Worm (Caenorhabditis elegans) whole organism, L3 larva: ENCODE measurements around the gene F49C12.2.

ENCODE experiments used
- ZK546.5 ChIP-seq: sonication (generic microtip); optimal IDR thresholded peaks from 2 replicates; lab custom pipeline; 2017; ENCODE audit warnings: missing biosample characterization, missing genetic modification characterization
- ama-1 ChIP-seq: fragments of 150-350 bp; optimal IDR thresholded peaks from 2 replicates; lab custom pipeline; 2018
- ceh-16 ChIP-seq: sonication (generic microtip); optimal IDR thresholded peaks from 2 replicates; lab custom pipeline; 2017; ENCODE audit warnings: missing biosample characterization, missing genetic modification characterization
- ceh-82 ChIP-seq: fragments of 150-350 bp; optimal IDR thresholded peaks from 2 replicates; lab custom pipeline; 2014; ENCODE audit warnings: missing biosample characterization, missing genetic modification characterization
- egl-27 ChIP-seq: sonication (generic microtip); optimal IDR thresholded peaks from 4 replicates; lab custom pipeline; 2017; ENCODE audit warnings: missing biosample characterization, missing genetic modification reagents, missing genetic modification characterization
- elt-1 ChIP-seq: fragments of 150-350 bp; optimal IDR thresholded peaks from 2 replicates; lab custom pipeline; 2014; ENCODE audit warnings: missing biosample characterization, missing genetic modification characterization
- elt-2 ChIP-seq: sonication (generic microtip); optimal IDR thresholded peaks from 2 replicates; lab custom pipeline; 2016; ENCODE audit warnings: missing genetic modification reagents, mild to moderate bottlenecking, missing genetic modification characterization, missing compliant biosample characterization
- elt-3 ChIP-seq, 3 experiments: fragments of 150-350 bp in 1 of 3; sonication (generic microtip) in 2 of 3; optimal IDR thresholded peaks; 2 replicates in 2 of 3; 4 replicates in 1 of 3; lab custom pipeline; 2014 to 2017; ENCODE audit warnings: missing biosample characterization in 3 of 3, missing genetic modification characterization in 3 of 3
- fkh-10 ChIP-seq: sonication (generic microtip); optimal IDR thresholded peaks from 2 replicates; lab custom pipeline; 2017; ENCODE audit warnings: missing biosample characterization, missing genetic modification reagents, missing genetic modification characterization
- fkh-2 ChIP-seq: fragments of 150-350 bp; optimal IDR thresholded peaks from 2 replicates; lab custom pipeline; 2014; ENCODE audit warnings: missing biosample characterization, missing genetic modification reagents, missing genetic modification characterization
- fos-1 ChIP-seq: fragments of 150-350 bp; optimal IDR thresholded peaks from 2 replicates; lab custom pipeline; 2014; ENCODE audit warnings: missing biosample characterization, missing genetic modification characterization
- hmg-11 ChIP-seq: sonication (generic microtip); optimal IDR thresholded peaks from 2 replicates; lab custom pipeline; 2016; ENCODE audit warnings: missing genetic modification characterization, missing compliant biosample characterization
- jun-1 ChIP-seq: fragments of 150-350 bp; optimal IDR thresholded peaks from 2 replicates; lab custom pipeline; 2014; ENCODE audit warnings: missing biosample characterization, missing genetic modification reagents, missing genetic modification characterization
- lin-15B ChIP-seq: fragments of 150-350 bp; optimal IDR thresholded peaks from 2 replicates; lab custom pipeline; 2014; ENCODE audit warnings: missing biosample characterization, missing genetic modification characterization
- lin-39 ChIP-seq: fragments of 150-350 bp; optimal IDR thresholded peaks from 2 replicates; lab custom pipeline; 2018; ENCODE audit warnings: missing biosample characterization, missing genetic modification reagents, missing genetic modification characterization
- lsy-12 ChIP-seq: sonication (generic microtip); optimal IDR thresholded peaks from 2 replicates; lab custom pipeline; 2016; ENCODE audit warnings: mild to moderate bottlenecking, missing genetic modification characterization, missing compliant biosample characterization
- mml-1 ChIP-seq: fragments of 150-350 bp; sonication (generic microtip); optimal IDR thresholded peaks from 3 replicates; lab custom pipeline; 2014; ENCODE audit warnings: missing biosample characterization, missing genetic modification characterization
- nfya-1 ChIP-seq: sonication (generic microtip); optimal IDR thresholded peaks from 2 replicates; lab custom pipeline; 2017; ENCODE audit warnings: missing genetic modification characterization, mild to moderate bottlenecking, missing compliant biosample characterization, antibody characterized with exemption, moderate library complexity; ENCODE audit not compliant: insufficient read depth
- nhr-12 ChIP-seq: fragments of 150-350 bp; optimal IDR thresholded peaks from 2 replicates; lab custom pipeline; 2014; ENCODE audit warnings: missing biosample characterization, missing genetic modification characterization
- nhr-25 ChIP-seq: sonication (generic microtip); optimal IDR thresholded peaks from 2 replicates; lab custom pipeline; 2017; ENCODE audit warnings: missing biosample characterization, missing genetic modification characterization
- nhr-28 ChIP-seq: fragments of 150-350 bp; optimal IDR thresholded peaks from 2 replicates; lab custom pipeline; 2014; ENCODE audit warnings: missing biosample characterization, missing genetic modification characterization
- nhr-43 ChIP-seq: sonication (generic microtip); optimal IDR thresholded peaks from 2 replicates; lab custom pipeline; 2016; ENCODE audit warnings: mild to moderate bottlenecking, missing genetic modification characterization, missing compliant biosample characterization; ENCODE audit not compliant: poor library complexity, severe bottlenecking
- nhr-67 ChIP-seq: fragments of 150-350 bp; optimal IDR thresholded peaks from 2 replicates; lab custom pipeline; 2014; ENCODE audit warnings: missing biosample characterization, missing genetic modification characterization
- nhr-77 ChIP-seq: fragments of 150-350 bp; optimal IDR thresholded peaks from 2 replicates; lab custom pipeline; 2014; ENCODE audit warnings: missing biosample characterization, missing genetic modification characterization
- pha-4 ChIP-seq: fragments of 150-350 bp; optimal IDR thresholded peaks from 2 replicates; lab custom pipeline; 2014; ENCODE audit warnings: missing biosample characterization, missing genetic modification reagents, missing genetic modification characterization
- pqm-1 ChIP-seq: fragments of 150-350 bp; optimal IDR thresholded peaks from 2 replicates; lab custom pipeline; 2017; ENCODE audit warnings: missing biosample characterization, missing genetic modification characterization, inconsistent platforms
- sea-2 ChIP-seq: fragments of 150-350 bp; sonication (generic microtip); optimal IDR thresholded peaks from 4 replicates; lab custom pipeline; 2014; ENCODE audit warnings: missing biosample characterization, missing genetic modification reagents, missing genetic modification characterization
- skn-1 ChIP-seq: fragments of 150-350 bp; optimal IDR thresholded peaks from 2 replicates; lab custom pipeline; 2014; ENCODE audit warnings: missing biosample characterization, missing genetic modification characterization
- snpc-4 ChIP-seq: fragments of 150-350 bp; optimal IDR thresholded peaks from 2 replicates; lab custom pipeline; 2014; ENCODE audit warnings: missing biosample characterization, missing genetic modification characterization
- tbx-2 ChIP-seq: sonication (generic microtip); optimal IDR thresholded peaks from 2 replicates; lab custom pipeline; 2016; ENCODE audit warnings: mild to moderate bottlenecking, missing genetic modification characterization, missing compliant biosample characterization
- zag-1 ChIP-seq: fragments of 150-350 bp; optimal IDR thresholded peaks from 2 replicates; lab custom pipeline; 2014; ENCODE audit warnings: missing biosample characterization, missing genetic modification characterization
- ztf-11 ChIP-seq: fragments of 150-350 bp; optimal IDR thresholded peaks from 2 replicates; lab custom pipeline; 2014; ENCODE audit warnings: missing biosample characterization, missing genetic modification characterization
- ztf-4 ChIP-seq: fragments of 150-350 bp; optimal IDR thresholded peaks from 2 replicates; lab custom pipeline; 2014; ENCODE audit warnings: missing biosample characterization, missing genetic modification characterization

Gene F49C12.2

DNA sequence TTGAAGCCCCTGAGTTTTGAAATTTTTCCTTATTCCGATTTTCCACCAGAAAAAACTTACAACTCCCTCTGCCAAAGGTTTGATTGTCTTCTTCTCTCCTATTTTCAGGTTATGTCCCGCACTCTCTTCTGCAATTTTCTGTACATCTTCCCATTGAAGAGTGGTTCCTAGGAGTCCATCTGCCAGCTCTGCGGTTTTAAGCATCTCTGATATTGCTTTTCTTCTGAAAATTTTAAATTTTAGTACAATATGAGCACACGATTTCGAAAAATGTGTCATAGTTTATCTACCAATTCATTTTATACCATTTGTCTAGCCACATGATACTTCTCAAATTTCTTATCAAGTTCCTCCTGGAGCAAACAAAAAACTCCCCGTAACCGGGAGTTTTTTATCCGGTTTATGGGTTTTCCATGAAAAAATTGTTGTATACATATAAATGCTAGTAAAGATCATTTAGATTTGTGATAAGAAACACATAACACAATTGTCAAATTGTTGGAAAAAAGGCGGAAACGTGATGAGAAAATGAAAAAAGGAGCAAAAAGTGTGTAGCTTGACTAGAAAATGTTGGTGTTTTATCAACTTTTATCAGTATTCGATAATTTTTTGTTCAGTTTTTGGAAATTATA, 12.0 kb upstream of the F49C12.2 start:
- no peak for TF ChIP-seq ama-1
- no peak for TF ChIP-seq ztf-4
- peak; percentile 3 for TF ChIP-seq pha-4
- no peak for TF ChIP-seq nfya-1 (tag; lab: Kevin White, UChicago)
- no peak for TF ChIP-seq fkh-2 (tag; lab: Kevin White, UChicago)
- TF ChIP-seq skn-1 (tag; lab: Kevin White, UChicago) = no peak
- TF ChIP-seq nhr-77 (tag; lab: Kevin White, UChicago) = no peak
- no peak for TF ChIP-seq ceh-16
- TF ChIP-seq sea-2 = no peak
- peak; percentile 73 for TF ChIP-seq pqm-1 (tag; lab: Kevin White, UChicago)
- no peak for TF ChIP-seq lin-39
- TF ChIP-seq elt-2 (tag; lab: Kevin White, UChicago) = peak; percentile 89
- TF ChIP-seq snpc-4 (tag; lab: Kevin White, UChicago) = no peak
- peak; percentile 57 for TF ChIP-seq jun-1
- TF ChIP-seq nhr-67 (tag; lab: Kevin White, UChicago) = no peak

DNA sequence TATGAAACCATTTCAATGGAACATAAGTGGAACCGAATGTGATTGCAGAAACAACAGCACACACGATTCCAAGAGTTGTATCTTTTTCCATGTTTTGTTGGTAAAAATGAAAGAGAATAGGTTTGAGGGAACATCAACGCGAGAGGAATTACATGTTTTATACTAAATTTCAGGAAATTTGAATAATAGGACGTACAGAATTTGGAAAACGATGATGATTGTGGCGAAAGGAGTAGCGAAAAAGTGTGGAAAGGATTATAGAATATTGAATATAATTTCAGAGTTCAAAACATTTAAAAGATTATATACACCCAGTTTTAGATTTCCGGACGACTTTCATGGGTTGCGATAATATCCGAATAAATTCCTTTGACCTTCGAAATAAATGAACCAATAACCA, 9.9 kb upstream of the F49C12.2 start, which contains the start of gene F49C12.6:
F49C12.6 (minus strand) TSS at position 101 of the 400 bp plus-strand sequence.
- TF ChIP-seq sea-2 (no peak), fos-1 (tag; lab: Kevin White, UChicago) (no peak), hmg-11 (tag; lab: Kevin White, UChicago) (no peak), zag-1 (tag; lab: Kevin White, UChicago) (no peak), ZK546.5 (tag; lab: Kevin White, UChicago) (no peak), ztf-11 (tag; lab: Kevin White, UChicago) (no peak), lsy-12 (tag; lab: Kevin White, UChicago) (no peak)

DNA sequence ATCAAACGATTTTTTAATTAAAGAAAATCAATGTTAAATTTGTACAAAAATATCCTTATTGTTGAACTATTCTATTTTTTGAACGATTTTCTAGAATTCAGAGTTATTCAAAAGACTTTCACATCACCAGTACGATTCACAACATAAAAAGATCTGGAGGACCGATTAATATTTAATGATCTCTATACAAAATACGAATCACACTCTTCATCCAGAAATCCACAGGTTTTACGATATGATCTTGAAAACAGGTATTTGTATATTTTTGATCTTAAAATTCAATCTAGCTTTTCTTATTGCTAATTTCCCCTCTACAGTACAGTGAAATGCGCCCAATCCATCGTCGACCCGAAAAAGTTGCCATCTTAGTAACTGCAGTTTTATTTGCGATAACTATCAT, 5.6 kb upstream of the F49C12.2 start, which contains the start of gene F49C12.5:
F49C12.5 (plus strand) TSS at position 301 of the 400 bp plus-strand sequence.
- TF ChIP-seq lin-15B (tag; lab: Kevin White, UChicago) = no peak
- TF ChIP-seq sea-2 = no peak
- TF ChIP-seq hmg-11 (tag; lab: Kevin White, UChicago) = no peak
- no peak for TF ChIP-seq lsy-12 (tag; lab: Kevin White, UChicago)
- no peak for TF ChIP-seq elt-3 (tag; optimal IDR thresholded peaks at IDR 0.05; lab: Kevin White, UChicago)
- TF ChIP-seq ceh-82 (tag; lab: Kevin White, UChicago) = no peak
- TF ChIP-seq pha-4 = no peak
- no peak for TF ChIP-seq jun-1
- no peak for TF ChIP-seq tbx-2 (tag; lab: Kevin White, UChicago)
- TF ChIP-seq nhr-28 (tag; lab: Kevin White, UChicago) = no peak
- no peak for TF ChIP-seq nhr-77 (tag; lab: Kevin White, UChicago)
- TF ChIP-seq nhr-67 (tag; lab: Kevin White, UChicago) = no peak
- no peak for TF ChIP-seq nfya-1 (tag; lab: Kevin White, UChicago)
- no peak for TF ChIP-seq elt-1
- no peak for TF ChIP-seq ZK546.5 (tag; lab: Kevin White, UChicago)
- no peak for TF ChIP-seq egl-27 (tag; lab: Kevin White, UChicago)
- TF ChIP-seq skn-1 (tag; lab: Kevin White, UChicago) = no peak
- TF ChIP-seq fkh-2 (tag; lab: Kevin White, UChicago) = no peak
- no peak for TF ChIP-seq fkh-10 (GFP tag; lab: Kevin White, UChicago)
- TF ChIP-seq ztf-4 = no peak

DNA sequence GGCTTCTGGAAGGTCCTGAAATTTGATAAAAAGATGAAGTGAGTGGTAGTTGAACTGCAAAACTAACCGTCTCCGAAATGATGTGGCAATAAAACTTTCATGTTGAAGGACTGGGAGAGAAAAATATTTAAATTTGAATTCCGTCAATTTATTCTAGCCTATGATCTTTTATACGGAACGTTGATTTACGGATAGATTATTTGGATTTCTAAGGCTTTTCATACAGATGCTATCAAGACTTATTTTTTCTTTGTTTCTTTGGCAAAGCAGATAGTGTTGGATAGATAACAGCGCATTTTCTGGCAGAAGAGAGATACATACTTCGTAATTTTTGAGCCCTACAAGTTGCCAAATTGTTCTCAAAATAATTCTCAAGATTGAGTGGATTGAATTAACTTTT, 4.9 kb upstream of the F49C12.2 start, which contains the start of gene F49C12.4:
F49C12.4 (minus strand) TSS at position 101 of the 400 bp plus-strand sequence.
- no peak for TF ChIP-seq zag-1 (tag; lab: Kevin White, UChicago)
- no peak for TF ChIP-seq nhr-77 (tag; lab: Kevin White, UChicago)
- no peak for TF ChIP-seq elt-1

DNA sequence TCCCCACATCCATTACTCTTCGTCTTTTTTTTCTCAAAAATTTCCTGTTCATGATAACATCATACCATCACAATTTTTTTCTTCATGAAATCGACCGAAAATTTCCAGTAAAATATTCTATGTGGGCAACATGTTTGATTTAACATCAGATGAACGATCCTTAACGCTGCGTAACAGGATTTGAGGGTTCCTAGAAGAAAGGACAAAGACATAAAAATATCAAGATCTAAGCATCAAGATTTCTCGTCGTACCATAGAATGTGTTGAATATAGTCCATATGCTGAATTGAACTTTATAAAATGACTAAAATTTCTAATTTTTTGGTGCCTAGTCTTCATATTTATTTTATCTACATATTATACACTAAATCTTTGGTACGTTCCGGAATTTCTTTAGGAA, 1.1 kb upstream of the F49C12.2 start, which contains the start of gene F49C12.3:
F49C12.3 (plus strand) TSS at position 301 of the 400 bp plus-strand sequence.
- TF ChIP-seq tbx-2 (tag; lab: Kevin White, UChicago) = no peak
- TF ChIP-seq nhr-25 = no peak
- no peak for TF ChIP-seq lin-15B (tag; lab: Kevin White, UChicago)
- no peak for TF ChIP-seq ceh-82 (tag; lab: Kevin White, UChicago)
- no peak for TF ChIP-seq nhr-67 (tag; lab: Kevin White, UChicago)
- no peak for TF ChIP-seq egl-27 (tag; lab: Kevin White, UChicago)
- TF ChIP-seq nfya-1 (tag; lab: Kevin White, UChicago) = no peak
- TF ChIP-seq lsy-12 (tag; lab: Kevin White, UChicago) = no peak
- TF ChIP-seq fkh-2 (tag; lab: Kevin White, UChicago) = no peak
- TF ChIP-seq elt-1 = no peak
- no peak for TF ChIP-seq nhr-28 (tag; lab: Kevin White, UChicago)
- no peak for TF ChIP-seq hmg-11 (tag; lab: Kevin White, UChicago)
- TF ChIP-seq nhr-12 (tag; lab: Kevin White, UChicago) = no peak
- TF ChIP-seq fkh-10 (GFP tag; lab: Kevin White, UChicago) = no peak
- TF ChIP-seq mml-1 = no peak
- TF ChIP-seq ceh-16 = no peak
- no peak for TF ChIP-seq nhr-77 (tag; lab: Kevin White, UChicago)
- no peak for TF ChIP-seq nhr-43
- TF ChIP-seq snpc-4 (tag; lab: Kevin White, UChicago) = no peak
